Worm (Caenorhabditis elegans) whole organism, L3 larva: ENCODE results near the gene osm-12.

Source experiments
- R02D3.7 ChIP-seq: fragments of 150-350 bp; optimal IDR thresholded peaks from 2 replicates; lab custom pipeline; 2014; ENCODE audit warnings: missing biosample characterization, missing genetic modification characterization
- ama-1 ChIP-seq: fragments of 150-350 bp; optimal IDR thresholded peaks from 2 replicates; lab custom pipeline; 2018
- ceh-9 ChIP-seq: sonication (generic microtip); optimal IDR thresholded peaks from 2 replicates; lab custom pipeline; 2018; ENCODE audit warnings: missing biosample characterization, missing genetic modification characterization
- daf-12 ChIP-seq: fragments of 150-350 bp; optimal IDR thresholded peaks from 2 replicates; lab custom pipeline; 2014; ENCODE audit warnings: missing biosample characterization, missing genetic modification reagents, missing genetic modification characterization
- egl-27 ChIP-seq: sonication (generic microtip); optimal IDR thresholded peaks from 4 replicates; lab custom pipeline; 2017; ENCODE audit warnings: missing biosample characterization, missing genetic modification reagents, missing genetic modification characterization
- egl-5 ChIP-seq: fragments of 150-350 bp; optimal IDR thresholded peaks from 2 replicates; lab custom pipeline; 2017; ENCODE audit warnings: missing biosample characterization, missing genetic modification reagents, missing genetic modification characterization, inconsistent platforms
- elt-1 ChIP-seq: fragments of 150-350 bp; optimal IDR thresholded peaks from 2 replicates; lab custom pipeline; 2014; ENCODE audit warnings: missing biosample characterization, missing genetic modification characterization
- elt-2 ChIP-seq: sonication (generic microtip); optimal IDR thresholded peaks from 2 replicates; lab custom pipeline; 2016; ENCODE audit warnings: missing genetic modification reagents, mild to moderate bottlenecking, missing genetic modification characterization, missing compliant biosample characterization
- elt-3 ChIP-seq, 3 experiments: fragments of 150-350 bp in 1 of 3; sonication (generic microtip) in 2 of 3; optimal IDR thresholded peaks; 2 replicates in 2 of 3; 4 replicates in 1 of 3; lab custom pipeline; 2014 to 2017; ENCODE audit warnings: missing biosample characterization in 3 of 3, missing genetic modification characterization in 3 of 3
- eor-1 ChIP-seq, 2 experiments: fragments of 150-350 bp; optimal IDR thresholded peaks; 2 replicates each; lab custom pipeline; 2014 to 2018; ENCODE audit warnings: missing biosample characterization in 2 of 2, missing genetic modification characterization in 2 of 2
- fos-1 ChIP-seq: fragments of 150-350 bp; optimal IDR thresholded peaks from 2 replicates; lab custom pipeline; 2014; ENCODE audit warnings: missing biosample characterization, missing genetic modification characterization
- hmg-11 ChIP-seq: sonication (generic microtip); optimal IDR thresholded peaks from 2 replicates; lab custom pipeline; 2016; ENCODE audit warnings: missing genetic modification characterization, missing compliant biosample characterization
- jun-1 ChIP-seq: fragments of 150-350 bp; optimal IDR thresholded peaks from 2 replicates; lab custom pipeline; 2014; ENCODE audit warnings: missing biosample characterization, missing genetic modification reagents, missing genetic modification characterization
- lin-15B ChIP-seq: fragments of 150-350 bp; optimal IDR thresholded peaks from 2 replicates; lab custom pipeline; 2014; ENCODE audit warnings: missing biosample characterization, missing genetic modification characterization
- lin-39 ChIP-seq: fragments of 150-350 bp; optimal IDR thresholded peaks from 2 replicates; lab custom pipeline; 2018; ENCODE audit warnings: missing biosample characterization, missing genetic modification reagents, missing genetic modification characterization
- lsy-12 ChIP-seq: sonication (generic microtip); optimal IDR thresholded peaks from 2 replicates; lab custom pipeline; 2016; ENCODE audit warnings: mild to moderate bottlenecking, missing genetic modification characterization, missing compliant biosample characterization
- mdl-1 ChIP-seq: fragments of 150-350 bp; optimal IDR thresholded peaks from 2 replicates; lab custom pipeline; 2014; ENCODE audit warnings: missing biosample characterization, missing genetic modification characterization
- mml-1 ChIP-seq: fragments of 150-350 bp; sonication (generic microtip); optimal IDR thresholded peaks from 3 replicates; lab custom pipeline; 2014; ENCODE audit warnings: missing biosample characterization, missing genetic modification characterization
- nfya-1 ChIP-seq: sonication (generic microtip); optimal IDR thresholded peaks from 2 replicates; lab custom pipeline; 2017; ENCODE audit warnings: missing genetic modification characterization, mild to moderate bottlenecking, missing compliant biosample characterization, antibody characterized with exemption, moderate library complexity; ENCODE audit not compliant: insufficient read depth
- nhr-11 ChIP-seq: fragments of 150-350 bp; optimal IDR thresholded peaks from 2 replicates; lab custom pipeline; 2014; ENCODE audit warnings: missing biosample characterization, missing genetic modification characterization
- nhr-12 ChIP-seq: fragments of 150-350 bp; optimal IDR thresholded peaks from 2 replicates; lab custom pipeline; 2014; ENCODE audit warnings: missing biosample characterization, missing genetic modification characterization
- nhr-23 ChIP-seq: fragments of 150-350 bp; optimal IDR thresholded peaks from 2 replicates; lab custom pipeline; 2014; ENCODE audit warnings: missing biosample characterization, missing genetic modification reagents, missing genetic modification characterization
- nhr-25 ChIP-seq: sonication (generic microtip); optimal IDR thresholded peaks from 2 replicates; lab custom pipeline; 2017; ENCODE audit warnings: missing biosample characterization, missing genetic modification characterization
- nhr-28 ChIP-seq: fragments of 150-350 bp; optimal IDR thresholded peaks from 2 replicates; lab custom pipeline; 2014; ENCODE audit warnings: missing biosample characterization, missing genetic modification characterization
- nhr-67 ChIP-seq: fragments of 150-350 bp; optimal IDR thresholded peaks from 2 replicates; lab custom pipeline; 2014; ENCODE audit warnings: missing biosample characterization, missing genetic modification characterization
- nhr-76 ChIP-seq: fragments of 150-350 bp; sonication (generic microtip); optimal IDR thresholded peaks from 5 replicates; lab custom pipeline; 2014; ENCODE audit warnings: missing biosample characterization, missing genetic modification characterization
- nhr-77 ChIP-seq: fragments of 150-350 bp; optimal IDR thresholded peaks from 2 replicates; lab custom pipeline; 2014; ENCODE audit warnings: missing biosample characterization, missing genetic modification characterization
- pha-4 ChIP-seq: fragments of 150-350 bp; optimal IDR thresholded peaks from 2 replicates; lab custom pipeline; 2014; ENCODE audit warnings: missing biosample characterization, missing genetic modification reagents, missing genetic modification characterization
- pqm-1 ChIP-seq: fragments of 150-350 bp; optimal IDR thresholded peaks from 2 replicates; lab custom pipeline; 2017; ENCODE audit warnings: missing biosample characterization, missing genetic modification characterization, inconsistent platforms
- skn-1 ChIP-seq: fragments of 150-350 bp; optimal IDR thresholded peaks from 2 replicates; lab custom pipeline; 2014; ENCODE audit warnings: missing biosample characterization, missing genetic modification characterization
- snpc-4 ChIP-seq: fragments of 150-350 bp; optimal IDR thresholded peaks from 2 replicates; lab custom pipeline; 2014; ENCODE audit warnings: missing biosample characterization, missing genetic modification characterization
- unc-39 ChIP-seq: sonication (generic microtip); optimal IDR thresholded peaks from 4 replicates; lab custom pipeline; 2017; ENCODE audit warnings: missing biosample characterization, missing genetic modification characterization
- unc-62 ChIP-seq: fragments of 150-350 bp; sonication (generic microtip); optimal IDR thresholded peaks from 4 replicates; lab custom pipeline; 2014; ENCODE audit warnings: missing biosample characterization, missing genetic modification reagents, missing genetic modification characterization
- ztf-4 ChIP-seq: fragments of 150-350 bp; optimal IDR thresholded peaks from 2 replicates; lab custom pipeline; 2014; ENCODE audit warnings: missing biosample characterization, missing genetic modification characterization

osm-12 gene

DNA sequence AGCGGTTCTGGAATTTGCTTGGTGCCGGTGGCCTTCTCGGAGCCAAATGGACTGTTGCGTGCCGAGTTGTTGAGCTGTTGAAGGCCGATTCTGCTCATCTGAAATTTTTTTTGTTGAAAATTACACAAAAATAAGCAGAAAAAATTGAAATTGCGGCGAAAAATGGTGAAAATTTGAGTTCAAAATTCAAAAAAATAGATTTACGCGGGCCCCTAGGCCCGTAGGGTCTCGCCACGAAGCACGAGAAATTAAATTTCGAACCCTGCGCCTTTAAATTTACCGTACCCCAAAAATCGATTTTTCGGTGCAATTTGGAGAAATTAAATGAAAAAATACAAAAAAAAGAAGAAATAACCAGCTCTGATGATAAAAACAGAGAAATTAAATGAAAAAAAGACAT is 22.9 kb upstream of the osm-12 start, which contains the start of gene gmn-1:
gmn-1 (minus strand) TSS at position 98 of the 400 bp plus-strand sequence.
- TF ChIP-seq nhr-12 (tag; lab: Kevin White, UChicago) (no peak), skn-1 (tag; lab: Kevin White, UChicago) (no peak)
- TF ChIP-seq, all 47 proteins: peak for 0

ce11 chrIII:12223208-12223607 is 20.9 kb upstream of the osm-12 start:
- no peak for TF ChIP-seq mml-1
- no peak for TF ChIP-seq daf-12
- no peak for TF ChIP-seq nhr-11 (tag; lab: Kevin White, UChicago)
- TF ChIP-seq R02D3.7 (tag; lab: Kevin White, UChicago) = no peak
- TF ChIP-seq elt-3 (tag; optimal IDR thresholded peaks at IDR 0.05; lab: Kevin White, UChicago) = no peak
- TF ChIP-seq elt-2 (tag; lab: Kevin White, UChicago) = no peak
- TF ChIP-seq nhr-12 (tag; lab: Kevin White, UChicago) = no peak
- TF ChIP-seq elt-1 (tag; lab: Kevin White, UChicago) = no peak
- TF ChIP-seq nhr-77 (tag; lab: Kevin White, UChicago) = no peak
- TF ChIP-seq jun-1 (tag; lab: Kevin White, UChicago) = no peak
- TF ChIP-seq mdl-1 (tag; lab: Kevin White, UChicago) = no peak
- TF ChIP-seq fos-1 (tag; lab: Kevin White, UChicago) = no peak

DNA sequence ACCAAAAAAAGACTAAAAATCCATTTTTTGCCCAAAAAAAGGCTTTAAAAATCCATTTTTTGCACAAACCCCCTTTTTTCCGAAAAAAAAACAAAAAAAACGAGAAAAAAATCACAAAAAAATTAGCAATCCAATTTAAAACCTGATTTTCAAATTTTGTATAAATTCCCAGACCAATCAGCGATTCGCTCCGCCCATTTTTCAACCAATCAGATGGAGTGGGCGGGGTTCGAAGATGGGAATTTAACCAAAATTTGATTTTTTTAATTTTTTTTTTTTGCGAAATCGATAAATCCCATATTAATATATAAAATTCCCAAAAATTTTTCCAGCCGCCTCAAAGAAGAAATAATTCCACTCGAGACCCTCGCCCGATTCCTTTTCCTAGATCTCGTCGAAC is 19.1 kb upstream of the osm-12 start:
- TF ChIP-seq lin-39 = no peak
- no peak for TF ChIP-seq nhr-67 (tag; lab: Kevin White, UChicago)
- no peak for TF ChIP-seq mdl-1 (tag; lab: Kevin White, UChicago)
- peak; percentile 63 for TF ChIP-seq nfya-1 (tag; lab: Kevin White, UChicago)
- no peak for TF ChIP-seq skn-1 (tag; lab: Kevin White, UChicago)
- no peak for TF ChIP-seq elt-3 (tag; optimal IDR thresholded peaks at IDR 0.05; lab: Kevin White, UChicago)
- no peak for TF ChIP-seq pqm-1 (tag; lab: Kevin White, UChicago)
- TF ChIP-seq eor-1 (tag; optimal IDR thresholded peaks at IDR 0.05; lab: Kevin White, UChicago) = no peak

DNA sequence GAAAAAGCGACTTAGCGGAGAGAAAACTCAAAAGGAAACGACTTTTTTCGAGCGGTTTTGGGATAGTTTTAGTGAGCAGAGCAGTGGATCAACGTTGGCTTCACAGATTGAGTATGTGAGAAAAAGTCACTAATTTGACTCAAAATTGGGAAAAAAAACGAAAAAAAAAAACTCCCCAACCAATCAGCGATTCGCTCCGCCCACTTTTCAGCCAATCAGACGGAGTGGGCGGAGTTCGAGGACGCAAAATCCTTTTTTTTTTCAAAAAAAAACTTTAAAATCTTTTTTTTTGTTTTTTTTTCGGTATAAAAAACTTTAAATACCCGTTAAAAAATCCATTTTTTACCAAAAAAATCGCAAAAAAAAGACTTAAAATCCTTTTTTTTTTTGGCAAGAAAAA is 18.5 kb upstream of the osm-12 start:
- TF ChIP-seq lin-15B = no peak
- TF ChIP-seq nhr-67 (tag; lab: Kevin White, UChicago) = no peak
- no peak for TF ChIP-seq elt-2 (tag; lab: Kevin White, UChicago)
- peak; percentile 61 for TF ChIP-seq nfya-1 (tag; lab: Kevin White, UChicago)

DNA sequence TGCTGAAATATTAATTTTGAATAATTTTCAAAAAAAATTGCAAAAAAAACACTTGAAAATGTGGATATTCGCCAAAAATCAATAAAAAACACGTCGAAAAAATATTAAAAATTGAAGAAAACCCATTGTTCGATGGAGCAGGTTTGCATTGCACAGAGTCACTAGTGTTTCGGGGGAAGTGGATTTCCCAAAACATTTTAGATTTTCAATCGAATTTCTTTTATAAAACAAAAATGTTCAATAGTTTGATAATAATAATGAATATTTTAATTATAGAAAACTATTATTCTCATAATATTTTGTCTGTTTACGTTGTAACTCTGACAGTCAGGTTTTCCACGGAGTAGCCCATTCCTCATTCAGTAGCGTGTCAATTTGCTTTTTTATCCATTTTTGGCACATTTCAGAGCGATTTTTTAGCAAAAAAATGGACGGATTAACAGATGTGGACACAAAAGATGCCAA is 16.3 kb upstream of the osm-12 start, which contains the start of the genes gex-4 and gphr-1:
gex-4 (minus strand) TSS at position 2 of the 465 bp plus-strand sequence.
gphr-1 (plus strand) TSS at position 415 of the 465 bp plus-strand sequence.
- TF ChIP-seq unc-39 (tag; lab: Kevin White, UChicago) (no peak), elt-1 (tag; lab: Kevin White, UChicago) (no peak), ceh-9 (tag; lab: Kevin White, UChicago) (no peak), nhr-67 (tag; lab: Kevin White, UChicago) (no peak), pha-4 (tag; lab: Kevin White, UChicago) (peak; percentile 77), mml-1 (no peak), nfya-1 (tag; lab: Kevin White, UChicago) (peak; percentile 63), nhr-76 (tag; lab: Kevin White, UChicago) (no peak), nhr-77 (tag; lab: Kevin White, UChicago) (no peak), nhr-23 (tag; lab: Kevin White, UChicago) (peak; percentile 20), nhr-28 (tag; lab: Kevin White, UChicago) (no peak), egl-27 (tag; lab: Kevin White, UChicago) (no peak), egl-5 (tag; lab: Kevin White, UChicago) (peak; percentile 25), ama-1 (lab: Kevin White, UChicago) (no peak), lin-15B (peak; percentile 85), elt-3 (tag; optimal IDR thresholded peaks at IDR 0.05; lab: Kevin White, UChicago) (no peak), nhr-25 (tag; lab: Kevin White, UChicago) (no peak), unc-62 (GFP tag; lab: Kevin White, UChicago) (no peak), jun-1 (tag; lab: Kevin White, UChicago) (no peak), snpc-4 (no peak), R02D3.7 (tag; lab: Kevin White, UChicago) (no peak), hmg-11 (tag; lab: Kevin White, UChicago) (no peak), ztf-4 (tag; lab: Kevin White, UChicago) (no peak), lin-39 (no peak), eor-1 (tag; optimal IDR thresholded peaks at IDR 0.05; lab: Kevin White, UChicago) (no peak), lsy-12 (tag; lab: Kevin White, UChicago) (no peak)
